Worm (Caenorhabditis elegans) whole organism, L1 larva: Measurements from ENCODE around the gene pei-1.

ENCODE experiments used
- ama-1 ChIP-seq: fragments of 150-350 bp; optimal IDR thresholded peaks from 2 replicates; lab custom pipeline; 2014
- egl-27 ChIP-seq, 2 experiments: fragments of 150-350 bp in 1 of 2; sonication (generic microtip); optimal IDR thresholded peaks; 3 replicates each; lab custom pipeline; 2017 to 2018; ENCODE audit warnings: missing biosample characterization in 2 of 2, missing genetic modification characterization in 2 of 2, missing genetic modification reagents in 2 of 2
- fkh-4 ChIP-seq: sonication (generic microtip); optimal IDR thresholded peaks from 2 replicates; lab custom pipeline; 2016; ENCODE audit warnings: missing compliant biosample characterization, missing genetic modification characterization, borderline replicate concordance
- nhr-11 ChIP-seq: fragments of 150-350 bp; optimal IDR thresholded peaks from 2 replicates; lab custom pipeline; 2014; ENCODE audit warnings: missing biosample characterization, missing genetic modification characterization

ce11 chrIV:9601595-9601994, 9.3 kb upstream of the pei-1 start, which contains the start of gene aat-1:
- no peak for TF ChIP-seq ama-1 (lab: Kevin White, UChicago)
- no peak for TF ChIP-seq nhr-11 (tag; lab: Kevin White, UChicago)
- TF ChIP-seq fkh-4 (tag; lab: Kevin White, UChicago), result no peak
- no peak for TF ChIP-seq egl-27 (tag; optimal IDR thresholded peaks at IDR 0.05; lab: Kevin White, UChicago)
